Worm (Caenorhabditis elegans) whole organism, young adult: ENCODE data around the gene ssq-3.

Experiments
- B0019.2 ChIP-seq: fragments of 200-800 bp; sonication (Bioruptor generic); conservative IDR thresholded peaks from 2 replicates; pipeline ENCODE4 v1.3.6; 2022; ENCODE audit warnings: missing genetic modification reagents, missing genetic modification characterization, missing compliant biosample characterization
- B0261.1 ChIP-seq: sonication (generic microtip); optimal IDR thresholded peaks from 2 replicates; lab custom pipeline; 2016; ENCODE audit warnings: mild to moderate bottlenecking, missing genetic modification characterization, moderate library complexity, missing compliant biosample characterization
- C17E4.6 ChIP-seq: fragments of 200-800 bp; sonication (Bioruptor generic); IDR thresholded peaks from 2 replicates; pipeline ENCODE4 v1.3.6; 2022; ENCODE audit warnings: missing genetic modification reagents, missing genetic modification characterization, missing compliant biosample characterization
- F52B5.7 ChIP-seq: sonication (generic microtip); optimal IDR thresholded peaks from 2 replicates; lab custom pipeline; 2016; ENCODE audit warnings: mild to moderate bottlenecking, missing genetic modification characterization, missing compliant biosample characterization
- K12H6.12 ChIP-seq: fragments of 200-800 bp; sonication (Bioruptor generic); optimal IDR thresholded peaks from 2 replicates; lab custom pipeline; 2018; ENCODE audit warnings: mild to moderate bottlenecking, missing genetic modification characterization, missing compliant biosample characterization
- T26A5.8 ChIP-seq: sonication (generic microtip); optimal IDR thresholded peaks from 2 replicates; lab custom pipeline; 2016; ENCODE audit warnings: missing genetic modification characterization, missing compliant biosample characterization
- Y67H2A.10 ChIP-seq: fragments of 200-800 bp; sonication (Bioruptor generic); conservative IDR thresholded peaks from 2 replicates; pipeline ENCODE4 v1.3.6; 2022; ENCODE audit warnings: missing genetic modification reagents, missing genetic modification characterization, missing compliant biosample characterization
- Y79H2A.3 ChIP-seq: fragments of 200-800 bp; sonication (Bioruptor generic); conservative IDR thresholded peaks from 2 replicates; pipeline ENCODE4 v1.3.6; 2022; ENCODE audit warnings: missing genetic modification reagents, missing genetic modification characterization, missing compliant biosample characterization
- Y95B8A.8 ChIP-seq: fragments of 200-800 bp; sonication (Bioruptor generic); IDR thresholded peaks from 2 replicates; pipeline ENCODE4 v1.3.6; 2022; ENCODE audit warnings: missing genetic modification reagents, missing genetic modification characterization, missing compliant biosample characterization
- akir-1 ChIP-seq: fragments of 200-800 bp; sonication (Bioruptor generic); optimal IDR thresholded peaks from 2 replicates; lab custom pipeline; 2018; ENCODE audit warnings: mild to moderate bottlenecking, missing genetic modification characterization, moderate library complexity, missing compliant biosample characterization
- ama-1 ChIP-seq, 3 experiments: fragments of 150-350 bp in 1 of 3; sonication (generic microtip) in 2 of 3; optimal IDR thresholded peaks; 2 replicates each; lab custom pipeline; 2014 to 2018; ENCODE audit warnings: missing biosample characterization in 2 of 3, missing genetic modification characterization in 2 of 3, missing genetic modification reagents in 2 of 3
- aptf-2 ChIP-seq: fragments of 200-800 bp; sonication (Bioruptor generic); conservative IDR thresholded peaks from 2 replicates; pipeline ENCODE4 v1.3.6; 2022; ENCODE audit warnings: missing genetic modification reagents, missing genetic modification characterization, missing compliant biosample characterization
- aptf-3 ChIP-seq: fragments of 200-800 bp; sonication (Bioruptor generic); IDR thresholded peaks from 2 replicates; pipeline ENCODE4 v1.3.6; 2022; ENCODE audit warnings: missing genetic modification characterization, missing compliant biosample characterization
- attf-6 ChIP-seq: fragments of 200-800 bp; sonication (Bioruptor generic); IDR thresholded peaks from 2 replicates; pipeline ENCODE4 v1.3.6; 2022; ENCODE audit warnings: missing genetic modification reagents, missing genetic modification characterization, missing compliant biosample characterization
- bed-1 ChIP-seq: fragments of 200-800 bp; sonication (Bioruptor generic); IDR thresholded peaks from 2 replicates; pipeline ENCODE4 v1.3.6; 2022; ENCODE audit warnings: missing genetic modification reagents, missing genetic modification characterization, missing compliant biosample characterization
- bed-2 ChIP-seq: fragments of 200-800 bp; sonication (Bioruptor generic); IDR thresholded peaks from 2 replicates; pipeline ENCODE4 v1.3.6; 2022; ENCODE audit warnings: missing genetic modification reagents, missing genetic modification characterization, missing compliant biosample characterization
- ccch-3 ChIP-seq: fragments of 200-800 bp; sonication (Bioruptor generic); optimal IDR thresholded peaks from 2 replicates; lab custom pipeline; 2018; ENCODE audit warnings: mild to moderate bottlenecking, missing genetic modification characterization, missing compliant biosample characterization
- cebp-2 ChIP-seq: fragments of 200-800 bp; sonication (Bioruptor generic); IDR thresholded peaks from 2 replicates; pipeline ENCODE4 v1.3.6; 2022; ENCODE audit warnings: missing genetic modification characterization, missing compliant biosample characterization
- ceh-40 ChIP-seq: fragments of 200-800 bp; sonication (Bioruptor generic); IDR thresholded peaks from 2 replicates; pipeline ENCODE4 v1.3.6; 2022; ENCODE audit warnings: missing genetic modification characterization, missing compliant biosample characterization
- ceh-79 ChIP-seq: sonication (generic microtip); optimal IDR thresholded peaks from 2 replicates; lab custom pipeline; 2017; ENCODE audit warnings: mild to moderate bottlenecking, missing genetic modification characterization, missing compliant biosample characterization
- chd-7 ChIP-seq: sonication (generic microtip); optimal IDR thresholded peaks from 2 replicates; lab custom pipeline; 2016; ENCODE audit warnings: mild to moderate bottlenecking, missing genetic modification characterization, moderate library complexity, missing compliant biosample characterization
- dox-1 ChIP-seq: fragments of 200-800 bp; sonication (Bioruptor generic); IDR thresholded peaks from 2 replicates; pipeline ENCODE4 v1.3.6; 2022; ENCODE audit warnings: missing genetic modification reagents, missing genetic modification characterization, missing compliant biosample characterization
- ets-4 ChIP-seq: fragments of 200-800 bp; sonication (Bioruptor generic); optimal IDR thresholded peaks from 2 replicates; lab custom pipeline; 2018; ENCODE audit warnings: mild to moderate bottlenecking, missing genetic modification characterization, missing compliant biosample characterization
- hmg-1.2 ChIP-seq: fragments of 200-800 bp; sonication (Bioruptor generic); IDR thresholded peaks from 2 replicates; pipeline ENCODE4 v1.3.6; 2022; ENCODE audit warnings: missing genetic modification reagents, missing genetic modification characterization, missing compliant biosample characterization
- hmg-20 ChIP-seq: fragments of 200-800 bp; sonication (Bioruptor generic); IDR thresholded peaks from 2 replicates; pipeline ENCODE4 v1.3.6; 2022; ENCODE audit warnings: missing genetic modification reagents, missing genetic modification characterization, missing compliant biosample characterization
- hrde-1 ChIP-seq: sonication (generic microtip); optimal IDR thresholded peaks from 2 replicates; lab custom pipeline; 2016; ENCODE audit warnings: missing genetic modification characterization, mild to moderate bottlenecking, missing compliant biosample characterization, moderate library complexity, missing genotype, missing genetic modification reagents, borderline replicate concordance
- lin-40 ChIP-seq: sonication (generic microtip); optimal IDR thresholded peaks from 2 replicates; lab custom pipeline; 2016; ENCODE audit warnings: missing genetic modification characterization, mild to moderate bottlenecking, missing compliant biosample characterization, missing genotype, missing genetic modification reagents
- madf-3 ChIP-seq: fragments of 200-800 bp; sonication (Bioruptor generic); IDR thresholded peaks from 2 replicates; pipeline ENCODE4 v1.3.6; 2022; ENCODE audit warnings: missing genetic modification reagents, missing genetic modification characterization, missing compliant biosample characterization
- mel-28 ChIP-seq: sonication (generic microtip); optimal IDR thresholded peaks from 2 replicates; lab custom pipeline; 2016; ENCODE audit warnings: borderline replicate concordance, mild to moderate bottlenecking, missing genetic modification characterization, missing compliant biosample characterization
- mes-4 ChIP-seq: sonication (generic microtip); optimal IDR thresholded peaks from 2 replicates; lab custom pipeline; 2016; ENCODE audit warnings: missing genotype, missing genetic modification characterization, missing compliant biosample characterization
- rpc-1 ChIP-seq, 2 experiments: fragments of 150-350 bp in 1 of 2; sonication (generic microtip) in 1 of 2; optimal IDR thresholded peaks; 2 replicates each; lab custom pipeline; 2014 to 2018; ENCODE audit warnings: missing biosample characterization in 1 of 2, missing genetic modification characterization in 1 of 2, missing genetic modification reagents in 1 of 2, missing genotype in 1 of 2
- sdz-38 ChIP-seq: sonication (generic microtip); optimal IDR thresholded peaks from 2 replicates; lab custom pipeline; 2016; ENCODE audit warnings: missing genotype, missing genetic modification characterization, missing compliant biosample characterization
- snpc-1.3 ChIP-seq: sonication (generic microtip); optimal IDR thresholded peaks from 2 replicates; lab custom pipeline; 2017; ENCODE audit warnings: missing genetic modification characterization, mild to moderate bottlenecking, missing compliant biosample characterization, antibody characterized with exemption, moderate library complexity, missing genotype, missing genetic modification reagents; ENCODE audit not compliant: insufficient read depth
- unc-62 ChIP-seq: fragments of 150-350 bp; optimal IDR thresholded peaks from 2 replicates; lab custom pipeline; 2014; ENCODE audit warnings: missing biosample characterization, missing genetic modification reagents, missing genetic modification characterization
- zfh-2 ChIP-seq: fragments of 200-800 bp; sonication (Bioruptor generic); conservative IDR thresholded peaks from 2 replicates; pipeline ENCODE4 v1.3.6; 2022; ENCODE audit warnings: missing genetic modification reagents, missing genetic modification characterization, missing compliant biosample characterization
- ztf-22 ChIP-seq: fragments of 200-800 bp; sonication (Bioruptor generic); optimal IDR thresholded peaks from 2 replicates; lab custom pipeline; 2018; ENCODE audit warnings: mild to moderate bottlenecking, missing genetic modification characterization, moderate library complexity, missing compliant biosample characterization
- ztf-6 ChIP-seq: fragments of 200-800 bp; sonication (Bioruptor generic); IDR thresholded peaks from 2 replicates; pipeline ENCODE4 v1.3.6; 2022; ENCODE audit warnings: missing genetic modification reagents, missing genetic modification characterization, missing compliant biosample characterization

ssq-3 gene

ce11 chrIV:7111354-7111753 is at the start of gene ssq-3, which contains the start of gene ZC477.7:
TSS of gene ssq-3 (plus strand) at chrIV:7111604.
TSS of gene ZC477.7 (minus strand) at chrIV:7111454.
- TF ChIP-seq snpc-1.3 (no peak), bed-1 (GFP tag; lab: Robert Waterston, UW) (no peak), F52B5.7 (tag; lab: Kevin White, UChicago) (no peak), hmg-20 (GFP tag; lab: Robert Waterston, UW) (no peak), aptf-3 (GFP tag; lab: Robert Waterston, UW) (no peak), cebp-2 (GFP tag; lab: Robert Waterston, UW) (no peak), Y95B8A.8 (GFP tag; lab: Robert Waterston, UW) (no peak), hrde-1 (no peak), attf-6 (GFP tag; lab: Robert Waterston, UW) (no peak), B0019.2 (GFP tag; lab: Robert Waterston, UW) (no peak), mel-28 (no peak), T26A5.8 (tag; lab: Kevin White, UChicago) (no peak), ccch-3 (no peak), mes-4 (tag; lab: Kevin White, UChicago) (no peak), lin-40 (tag; lab: Kevin White, UChicago) (no peak), aptf-2 (GFP tag; lab: Robert Waterston, UW) (no peak), C17E4.6 (GFP tag; lab: Robert Waterston, UW) (no peak), hmg-1.2 (no peak), ama-1 (optimal IDR thresholded peaks at IDR 0.05; lab: Kevin White, UChicago) (no peak), ama-1 (GFP tag; optimal IDR thresholded peaks at IDR 0.05; lab: Kevin White, UChicago) (no peak), B0261.1 (tag; lab: Kevin White, UChicago) (no peak)
- TF ChIP-seq, all 124 proteins: peak for 0

DNA sequence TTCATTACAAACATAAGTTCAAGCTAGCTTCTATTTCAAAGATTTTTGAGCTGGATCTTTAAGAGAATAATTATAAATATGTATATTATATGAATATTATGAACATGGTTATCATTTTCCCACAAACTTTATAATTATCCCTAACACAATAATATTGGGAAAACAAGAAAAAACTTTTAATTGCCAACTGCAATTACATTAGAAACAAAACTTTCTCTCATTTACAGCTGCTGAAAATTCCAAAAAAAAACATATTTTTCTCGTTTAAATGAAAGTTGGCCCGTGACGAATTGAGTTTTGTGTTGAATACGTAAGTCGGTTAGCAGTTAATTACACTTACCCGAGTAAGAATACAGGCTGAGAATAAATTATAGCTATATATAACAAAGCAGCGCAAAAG is 48.7 kb upstream of the ssq-3 start:
- TF ChIP-seq bed-2 (GFP tag; lab: Robert Waterston, UW) = no peak
- TF ChIP-seq snpc-1.3 = no peak
- no peak for TF ChIP-seq Y95B8A.8 (GFP tag; lab: Robert Waterston, UW)
- no peak for TF ChIP-seq aptf-3 (GFP tag; lab: Robert Waterston, UW)
- no peak for TF ChIP-seq K12H6.12 (tag; lab: Kevin White, UChicago)

- TF ChIP-seq zfh-2 (GFP tag; lab: Robert Waterston, UW) = no peak
- TF ChIP-seq madf-3 (GFP tag; lab: Robert Waterston, UW) = no peak
- no peak for TF ChIP-seq cebp-2 (GFP tag; lab: Robert Waterston, UW)
- TF ChIP-seq ceh-79 (tag; lab: Kevin White, UChicago) = no peak
- TF ChIP-seq unc-62 (GFP tag; lab: Kevin White, UChicago) = no peak
- no peak for TF ChIP-seq ceh-40
- TF ChIP-seq F52B5.7 (tag; lab: Kevin White, UChicago) = no peak
- TF ChIP-seq chd-7 (tag; lab: Kevin White, UChicago) = no peak
- no peak for TF ChIP-seq ama-1 (optimal IDR thresholded peaks at IDR 0.05; lab: Kevin White, UChicago)
- TF ChIP-seq ama-1 (GFP tag; optimal IDR thresholded peaks at IDR 0.05; lab: Kevin White, UChicago) = no peak
- no peak for TF ChIP-seq Y95B8A.8 (GFP tag; lab: Robert Waterston, UW)
- no peak for TF ChIP-seq sdz-38 (tag; lab: Kevin White, UChicago)
- TF ChIP-seq ets-4 (GFP tag; lab: Kevin White, UChicago) = no peak
- no peak for TF ChIP-seq rpc-1 (optimal IDR thresholded peaks at IDR 0.05; lab: Kevin White, UChicago)
- no peak for TF ChIP-seq rpc-1 (tag; optimal IDR thresholded peaks at IDR 0.05; lab: Kevin White, UChicago)
- TF ChIP-seq akir-1 (GFP tag; lab: Kevin White, UChicago) = no peak
- TF ChIP-seq ztf-6 = no peak
- no peak for TF ChIP-seq dox-1 (GFP tag; lab: Robert Waterston, UW)
- no peak for TF ChIP-seq ztf-22
- TF ChIP-seq Y79H2A.3 (GFP tag; lab: Robert Waterston, UW) = no peak
- TF ChIP-seq B0261.1 (tag; lab: Kevin White, UChicago) = no peak
- no peak for TF ChIP-seq Y67H2A.10
These were observed 46.4 kb upstream of the ssq-3 start, which contains the start of gene Y43B11AL.1 for ce11 chrIV:7065022-7065421. TSS of gene Y43B11AL.1 (plus strand) at chrIV:7065322.
